Worm (Caenorhabditis elegans) whole organism, young adult: ENCODE measurements around the gene irld-61.

Experiments
- F23B12.7 ChIP-seq: sonication (generic microtip); optimal IDR thresholded peaks from 2 replicates; lab custom pipeline; 2017; ENCODE audit warnings: missing genetic modification characterization, mild to moderate bottlenecking, missing compliant biosample characterization, antibody characterized with exemption, moderate library complexity; ENCODE audit not compliant: insufficient read depth
- athp-1 ChIP-seq: sonication (generic microtip); optimal IDR thresholded peaks from 2 replicates; lab custom pipeline; 2017; ENCODE audit warnings: mild to moderate bottlenecking, missing genetic modification characterization, missing compliant biosample characterization
- ztf-22 ChIP-seq: fragments of 200-800 bp; sonication (Bioruptor generic); optimal IDR thresholded peaks from 2 replicates; lab custom pipeline; 2018; ENCODE audit warnings: mild to moderate bottlenecking, missing genetic modification characterization, moderate library complexity, missing compliant biosample characterization

ce11 chrIII:12784854-12785253, 20.5 kb downstream of the irld-61 start, which contains the start of gene lgc-37:
- no peak for TF ChIP-seq ztf-22 (GFP tag; lab: Kevin White, UChicago)
- no peak for TF ChIP-seq F23B12.7 (tag; lab: Kevin White, UChicago)
- TF ChIP-seq athp-1 (tag; lab: Kevin White, UChicago), result no peak
